Worm (Caenorhabditis elegans): Measurements from ENCODE around the gene adt-1.

ce11 chrX:12636242-12636641 lies 42.4 kb upstream of the adt-1 start:
- TF ChIP-seq F55B11.4 (tag; optimal IDR thresholded peaks at IDR 0.05; ENCODE audit: borderline replicate concordance, insufficient read depth) = no peak
- no peak for TF ChIP-seq F49E8.2 (tag; optimal IDR thresholded peaks at IDR 0.05; ENCODE audit: insufficient read depth)
- TF ChIP-seq ama-1 (optimal IDR thresholded peaks at IDR 0.05) = no peak
- no peak for TF ChIP-seq ama-1 (GFP tag; optimal IDR thresholded peaks at IDR 0.05)
- TF ChIP-seq madf-8 (GFP tag; conservative IDR thresholded peaks at IDR 0.05) = no peak
- no peak for TF ChIP-seq snpc-3.4 (tag; optimal IDR thresholded peaks at IDR 0.05)
- no peak for TF ChIP-seq F57C9.4 (tag; optimal IDR thresholded peaks at IDR 0.05)
- TF ChIP-seq Y56A3A.18 (GFP tag; IDR thresholded peaks at IDR 0.05) = no peak
- TF ChIP-seq nhr-90 (tag; optimal IDR thresholded peaks at IDR 0.05) = no peak
